Worm (Caenorhabditis elegans) whole organism, mixed stage, embryonic: ENCODE measurements around the gene rcan-1.

Experiments used
- elt-1 ChIP-seq: sonication (generic microtip); optimal IDR thresholded peaks from 2 replicates; lab custom pipeline; 2017; ENCODE audit warnings: missing genetic modification characterization, mild to moderate bottlenecking, missing compliant biosample characterization, antibody characterized with exemption, moderate library complexity, borderline replicate concordance; ENCODE audit not compliant: insufficient read depth
- mep-1 ChIP-seq: fragments of 150-350 bp; optimal IDR thresholded peaks from 2 replicates; lab custom pipeline; 2017; ENCODE audit warnings: missing biosample characterization, missing genetic modification reagents, missing genetic modification characterization, inconsistent platforms
- nhr-12 ChIP-seq: fragments of 150-350 bp; optimal IDR thresholded peaks from 2 replicates; lab custom pipeline; 2014; ENCODE audit warnings: missing biosample characterization, missing genetic modification characterization
- nhr-237 ChIP-seq: fragments of 150-350 bp; optimal IDR thresholded peaks from 2 replicates; lab custom pipeline; 2014; ENCODE audit warnings: missing biosample characterization, missing genetic modification characterization
- nhr-76 ChIP-seq: sonication (generic microtip); optimal IDR thresholded peaks from 2 replicates; lab custom pipeline; 2017; ENCODE audit warnings: missing biosample characterization, missing genetic modification characterization
- pha-4 ChIP-seq: fragments of 150-350 bp; optimal IDR thresholded peaks from 2 replicates; lab custom pipeline; 2018; ENCODE audit warnings: missing biosample characterization, missing genetic modification reagents, missing genetic modification characterization
- sptf-1 ChIP-seq: sonication (generic microtip); optimal IDR thresholded peaks from 2 replicates; lab custom pipeline; 2017; ENCODE audit warnings: mild to moderate bottlenecking, missing genetic modification characterization, moderate library complexity, missing compliant biosample characterization

DNA sequence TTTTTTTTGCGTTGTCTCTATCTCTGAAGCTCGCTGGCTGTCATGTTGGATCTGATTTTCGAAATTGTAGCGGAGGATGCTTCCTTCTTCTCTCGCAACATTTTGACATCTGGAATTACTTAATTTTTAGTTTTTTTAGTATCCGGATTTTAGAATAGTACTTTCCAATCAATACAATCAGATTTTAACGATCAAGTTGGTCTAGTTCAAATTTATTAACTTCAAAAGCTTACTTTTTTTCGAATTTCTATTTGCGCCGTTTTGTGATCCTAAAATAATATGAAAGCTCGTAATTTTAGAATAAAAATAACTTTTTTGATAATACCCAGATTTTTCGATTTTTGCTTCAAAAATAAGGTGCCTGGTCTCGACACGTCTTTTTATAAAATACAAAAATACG lies 26.1 kb upstream of the rcan-1 start, which contains the start of gene B0336.12:
- no peak for TF ChIP-seq pha-4 (tag; lab: Kevin White, UChicago)
- TF ChIP-seq elt-1 (tag; lab: Kevin White, UChicago), result no peak
- no peak for TF ChIP-seq nhr-12 (tag; lab: Kevin White, UChicago)
- TF ChIP-seq nhr-237 (tag; lab: Kevin White, UChicago), result no peak
- TF ChIP-seq mep-1 (tag; lab: Kevin White, UChicago), result no peak
- no peak for TF ChIP-seq nhr-76 (tag; lab: Kevin White, UChicago)
- no peak for TF ChIP-seq sptf-1 (tag; lab: Kevin White, UChicago)
